Fruit fly (Drosophila melanogaster) whole organism, embryonic: ENCODE data around the gene spo.

Experiments used
- ATbp ChIP-seq: fragments of 200-800 bp; sonication (Bioruptor generic); optimal IDR thresholded peaks from 2 replicates; lab custom pipeline; 2017; ENCODE audit warnings: missing biosample characterization, mild to moderate bottlenecking, missing genetic modification characterization, missing genetic modification reagents
- Antp ChIP-seq: fragments of 200-800 bp; sonication (Bioruptor generic); optimal IDR thresholded peaks from 3 replicates; lab custom pipeline; 2016; ENCODE audit warnings: missing biosample characterization, missing genetic modification characterization
- BtbVII ChIP-seq: fragments of 200-800 bp; sonication (Bioruptor generic); optimal IDR thresholded peaks from 3 replicates; lab custom pipeline; 2017; ENCODE audit warnings: missing biosample characterization, mild to moderate bottlenecking, missing genetic modification characterization
- CG10267 ChIP-seq: fragments of 200-800 bp; sonication (Bioruptor generic); optimal IDR thresholded peaks from 2 replicates; lab custom pipeline; 2018; ENCODE audit warnings: missing biosample characterization, mild to moderate bottlenecking, missing genetic modification characterization, moderate library complexity
- CG11504 ChIP-seq: fragments of 200-800 bp; sonication (Bioruptor generic); optimal IDR thresholded peaks from 3 replicates; lab custom pipeline; 2019; ENCODE audit warnings: missing biosample characterization, mild to moderate bottlenecking, missing genetic modification characterization, moderate library complexity
- CG1233 ChIP-seq: fragments of 200-800 bp; sonication (Bioruptor generic); optimal IDR thresholded peaks from 4 replicates; lab custom pipeline; 2018; ENCODE audit warnings: missing biosample characterization, mild to moderate bottlenecking, missing genetic modification characterization
- CG12744 ChIP-seq: fragments of 200-800 bp; sonication (Bioruptor generic); optimal IDR thresholded peaks from 2 replicates; lab custom pipeline; 2016; ENCODE audit warnings: missing biosample characterization, missing genetic modification characterization
- CG15011 ChIP-seq: fragments of 200-800 bp; sonication (Bioruptor generic); optimal IDR thresholded peaks from 3 replicates; lab custom pipeline; 2018; ENCODE audit warnings: missing biosample characterization, mild to moderate bottlenecking, missing genetic modification characterization
- CG1602 ChIP-seq: fragments of 200-800 bp; sonication (Bioruptor generic); optimal IDR thresholded peaks from 3 replicates; lab custom pipeline; 2016; ENCODE audit warnings: missing biosample characterization, missing genetic modification characterization
- CG16815 ChIP-seq: fragments of 200-800 bp; sonication (Bioruptor generic); optimal IDR thresholded peaks from 3 replicates; lab custom pipeline; 2017; ENCODE audit warnings: missing biosample characterization, mild to moderate bottlenecking, missing genetic modification characterization
- CG17829 ChIP-seq: fragments of 200-800 bp; optimal IDR thresholded peaks from 2 replicates; lab custom pipeline; 2019; ENCODE audit warnings: missing biosample characterization, mild to moderate bottlenecking, missing genetic modification characterization, moderate library complexity
- CG18262 ChIP-seq: fragments of 200-800 bp; optimal IDR thresholded peaks from 3 replicates; lab custom pipeline; 2019; ENCODE audit warnings: missing biosample characterization, mild to moderate bottlenecking, missing genetic modification characterization, moderate library complexity
- CG18619 ChIP-seq: fragments of 200-800 bp; sonication (Bioruptor generic); optimal IDR thresholded peaks from 3 replicates; lab custom pipeline; 2017; ENCODE audit warnings: missing biosample characterization, mild to moderate bottlenecking, missing genetic modification characterization
- CG3065 ChIP-seq: fragments of 200-800 bp; sonication (Bioruptor generic); optimal IDR thresholded peaks from 2 replicates; lab custom pipeline; 2016; ENCODE audit warnings: missing biosample characterization, missing genetic modification characterization
- CG32772 ChIP-seq: fragments of 200-800 bp; sonication (Bioruptor generic); IDR thresholded peaks from 2 replicates; pipeline ENCODE4 v1.3.6; 2022; ENCODE audit warnings: missing biosample characterization, missing genetic modification characterization
- CG42726 ChIP-seq: fragments of 200-800 bp; sonication (Bioruptor generic); IDR thresholded peaks from 2 replicates; pipeline ENCODE4 v1.3.6; 2022; ENCODE audit warnings: missing biosample characterization, missing genetic modification characterization; ENCODE audit not compliant: partially characterized antibody
- CG4282 ChIP-seq: fragments of 200-800 bp; sonication (Bioruptor generic); optimal IDR thresholded peaks from 2 replicates; lab custom pipeline; 2016; ENCODE audit warnings: missing biosample characterization, missing genetic modification characterization
- CG7271 ChIP-seq: fragments of 200-800 bp; sonication (Bioruptor generic); optimal IDR thresholded peaks from 2 replicates; lab custom pipeline; 2018; ENCODE audit warnings: missing biosample characterization, mild to moderate bottlenecking, missing genetic modification characterization, moderate library complexity
- CG7987 ChIP-seq: fragments of 200-800 bp; sonication (Bioruptor generic); optimal IDR thresholded peaks from 2 replicates; lab custom pipeline; 2018; ENCODE audit warnings: missing biosample characterization, mild to moderate bottlenecking, missing genetic modification characterization, moderate library complexity
- CG8359 ChIP-seq: fragments of 200-800 bp; sonication (Bioruptor generic); optimal IDR thresholded peaks from 2 replicates; lab custom pipeline; 2017; ENCODE audit warnings: missing biosample characterization, mild to moderate bottlenecking, missing genetic modification characterization, borderline replicate concordance
- Dref ChIP-seq: fragments of 200-800 bp; sonication (Bioruptor generic); IDR thresholded peaks from 2 replicates; pipeline ENCODE4 v1.3.6; 2022; ENCODE audit warnings: missing biosample characterization, missing genetic modification characterization
- Gug ChIP-seq: fragments of 200-800 bp; sonication (Bioruptor generic); IDR thresholded peaks from 4 replicates; pipeline ENCODE4 v1.3.6; 2022; ENCODE audit warnings: missing biosample characterization, missing genetic modification characterization
- Lpt ChIP-seq: fragments of >200 bp; optimal IDR thresholded peaks from 2 replicates; lab custom pipeline; 2018; ENCODE audit warnings: missing biosample characterization, missing genetic modification characterization
- MESR4 ChIP-seq: fragments of 200-800 bp; sonication (Bioruptor generic); optimal IDR thresholded peaks from 2 replicates; lab custom pipeline; 2018; ENCODE audit warnings: missing biosample characterization, mild to moderate bottlenecking, missing genetic modification characterization, moderate library complexity
- NC2β ChIP-seq: fragments of 200-800 bp; sonication (Bioruptor generic); optimal IDR thresholded peaks from 2 replicates; lab custom pipeline; 2016; ENCODE audit warnings: missing biosample characterization, missing genetic modification characterization
- Nf-YB ChIP-seq: fragments of 200-800 bp; sonication (Bioruptor generic); optimal IDR thresholded peaks from 3 replicates; lab custom pipeline; 2019; ENCODE audit warnings: missing biosample characterization, mild to moderate bottlenecking, missing genetic modification characterization, moderate library complexity
- Oli ChIP-seq: fragments of 200-800 bp; sonication (Bioruptor generic); optimal IDR thresholded peaks from 2 replicates; lab custom pipeline; 2018; ENCODE audit warnings: missing biosample characterization, mild to moderate bottlenecking, missing genetic modification characterization, moderate library complexity
- ab ChIP-seq: fragments of 200-800 bp; sonication (Bioruptor generic); optimal IDR thresholded peaks from 2 replicates; lab custom pipeline; 2016; ENCODE audit warnings: missing biosample characterization, missing genetic modification characterization
- bab2 ChIP-seq: fragments of 200-800 bp; sonication (Bioruptor generic); optimal IDR thresholded peaks from 2 replicates; lab custom pipeline; 2016; ENCODE audit warnings: missing biosample characterization, missing genetic modification characterization
- cwo ChIP-seq: fragments of 200-800 bp; sonication (Bioruptor generic); optimal IDR thresholded peaks from 3 replicates; lab custom pipeline; 2017; ENCODE audit warnings: missing biosample characterization, missing genetic modification characterization, mild to moderate bottlenecking, moderate library complexity, missing genetic modification reagents
- fru ChIP-seq: fragments of >200 bp; optimal IDR thresholded peaks from 2 replicates; lab custom pipeline; 2017
- fu2 ChIP-seq: fragments of 200-800 bp; sonication (Bioruptor generic); optimal IDR thresholded peaks from 2 replicates; lab custom pipeline; 2016; ENCODE audit warnings: missing biosample characterization, missing genetic modification characterization
- gcm2 ChIP-seq: fragments of 200-800 bp; sonication (Bioruptor generic); optimal IDR thresholded peaks from 2 replicates; lab custom pipeline; 2016; ENCODE audit warnings: missing biosample characterization, missing genetic modification characterization
- insv ChIP-seq, 2 experiments: fragments of 200-800 bp; sonication (Bioruptor generic); optimal IDR thresholded peaks; 3 replicates each; lab custom pipeline; 2016 to 2018; ENCODE audit warnings: missing biosample characterization in 2 of 2, missing genetic modification characterization in 2 of 2
- jing ChIP-seq: fragments of 200-800 bp; sonication (Bioruptor generic); optimal IDR thresholded peaks from 2 replicates; lab custom pipeline; 2018; ENCODE audit warnings: missing biosample characterization, mild to moderate bottlenecking, missing genetic modification characterization
- mam ChIP-seq: fragments of 200-800 bp; sonication (Bioruptor generic); optimal IDR thresholded peaks from 3 replicates; lab custom pipeline; 2016; ENCODE audit warnings: missing biosample characterization, missing genetic modification characterization
- mld ChIP-seq: fragments of 200-800 bp; sonication (Bioruptor generic); IDR thresholded peaks from 3 replicates; pipeline ENCODE4 v1.3.6; 2022; ENCODE audit warnings: missing biosample characterization, missing genetic modification characterization; ENCODE audit not compliant: partially characterized antibody
- oc ChIP-seq: fragments of 200-800 bp; sonication (Bioruptor generic); optimal IDR thresholded peaks from 2 replicates; lab custom pipeline; 2018; ENCODE audit warnings: missing biosample characterization, mild to moderate bottlenecking, missing genetic modification characterization, moderate library complexity
- otp ChIP-seq: fragments of 200-800 bp; sonication (Bioruptor generic); IDR thresholded peaks from 3 replicates; pipeline ENCODE4, ENCODE4 v1.3.6; 2022; ENCODE audit warnings: missing biosample characterization, missing genetic modification characterization
- phol ChIP-seq: fragments of 200-800 bp; sonication (Bioruptor generic); optimal IDR thresholded peaks from 3 replicates; lab custom pipeline; 2018; ENCODE audit warnings: missing biosample characterization, mild to moderate bottlenecking, missing genetic modification characterization, moderate library complexity
- pnt ChIP-seq: fragments of 200-800 bp; sonication (Bioruptor generic); optimal IDR thresholded peaks from 3 replicates; lab custom pipeline; 2016; ENCODE audit warnings: missing biosample characterization, missing genetic modification characterization
- run ChIP-seq: fragments of 200-800 bp; sonication (Bioruptor generic); optimal IDR thresholded peaks from 3 replicates; lab custom pipeline; 2018; ENCODE audit warnings: missing biosample characterization, mild to moderate bottlenecking, missing genetic modification characterization
- sens-2 ChIP-seq: fragments of 200-800 bp; sonication (Bioruptor generic); IDR thresholded peaks from 2 replicates; pipeline ENCODE4 v1.3.6; 2022; ENCODE audit warnings: missing biosample characterization, missing genetic modification characterization
- slbo ChIP-seq: fragments of 200-800 bp; sonication (Bioruptor generic); IDR thresholded peaks from 2 replicates; pipeline ENCODE4 v1.3.6; 2022; ENCODE audit warnings: missing biosample characterization, missing genetic modification characterization
- so ChIP-seq: fragments of 200-800 bp; sonication (Bioruptor generic); IDR thresholded peaks from 3 replicates; pipeline ENCODE4 v1.3.6; 2022; ENCODE audit warnings: missing biosample characterization, missing genetic modification characterization
- sob ChIP-seq: fragments of 200-800 bp; sonication (Bioruptor generic); IDR thresholded peaks from 2 replicates; pipeline ENCODE4 v1.3.6; 2022; ENCODE audit warnings: missing biosample characterization, missing genetic modification characterization
- sqz ChIP-seq: fragments of 200-800 bp; sonication (Bioruptor generic); optimal IDR thresholded peaks from 3 replicates; lab custom pipeline; 2018; ENCODE audit warnings: missing biosample characterization, mild to moderate bottlenecking, missing genetic modification characterization
- stc ChIP-seq: fragments of 200-800 bp; sonication (Bioruptor generic); IDR thresholded peaks from 2 replicates; pipeline ENCODE4 v1.3.6; 2022; ENCODE audit warnings: missing biosample characterization, missing genetic modification characterization
- tx ChIP-seq: fragments of 200-800 bp; sonication (Bioruptor generic); optimal IDR thresholded peaks from 2 replicates; lab custom pipeline; 2016; ENCODE audit warnings: missing biosample characterization, missing genetic modification characterization
- wdn ChIP-seq: fragments of 200-800 bp; sonication (Bioruptor generic); IDR thresholded peaks from 2 replicates; pipeline ENCODE4 v1.3.6; 2022; ENCODE audit warnings: missing biosample characterization, missing genetic modification characterization

spo gene

DNA sequence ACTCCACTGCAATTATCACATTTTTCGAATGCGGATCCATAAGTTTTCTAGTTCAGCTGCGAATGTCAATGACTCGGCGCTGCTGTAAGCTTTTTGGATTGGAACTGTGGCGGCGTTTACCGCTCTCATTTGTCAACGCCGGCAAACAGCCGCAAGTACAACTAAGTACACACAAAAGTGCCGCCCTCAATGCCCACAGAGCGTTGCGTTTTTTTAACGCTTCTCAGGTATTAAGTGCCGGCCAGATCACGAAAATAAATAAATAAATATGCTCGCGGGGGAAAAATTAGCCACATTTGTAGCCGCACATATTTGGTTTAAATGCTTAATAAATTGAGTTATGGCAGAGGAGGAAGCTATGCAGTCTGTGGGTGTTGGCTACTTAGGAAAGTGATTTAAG lies 10.8 kb downstream of the spo start (continued):
- TF ChIP-seq CG42726 (GFP tag; lab: Robert Waterston, UW), result no peak
- TF ChIP-seq Antp (GFP tag; lab: Kevin White, UChicago), result no peak
- peak; percentile 7 for TF ChIP-seq sqz
- no peak for TF ChIP-seq CG4282 (GFP tag; lab: Kevin White, UChicago)
- TF ChIP-seq tx (GFP tag; lab: Kevin White, UChicago), result no peak
- no peak for TF ChIP-seq run
- TF ChIP-seq ATbp (GFP tag; lab: Kevin White, UChicago), result no peak
- no peak for TF ChIP-seq Dref (GFP tag; lab: Robert Waterston, UW)

DNA sequence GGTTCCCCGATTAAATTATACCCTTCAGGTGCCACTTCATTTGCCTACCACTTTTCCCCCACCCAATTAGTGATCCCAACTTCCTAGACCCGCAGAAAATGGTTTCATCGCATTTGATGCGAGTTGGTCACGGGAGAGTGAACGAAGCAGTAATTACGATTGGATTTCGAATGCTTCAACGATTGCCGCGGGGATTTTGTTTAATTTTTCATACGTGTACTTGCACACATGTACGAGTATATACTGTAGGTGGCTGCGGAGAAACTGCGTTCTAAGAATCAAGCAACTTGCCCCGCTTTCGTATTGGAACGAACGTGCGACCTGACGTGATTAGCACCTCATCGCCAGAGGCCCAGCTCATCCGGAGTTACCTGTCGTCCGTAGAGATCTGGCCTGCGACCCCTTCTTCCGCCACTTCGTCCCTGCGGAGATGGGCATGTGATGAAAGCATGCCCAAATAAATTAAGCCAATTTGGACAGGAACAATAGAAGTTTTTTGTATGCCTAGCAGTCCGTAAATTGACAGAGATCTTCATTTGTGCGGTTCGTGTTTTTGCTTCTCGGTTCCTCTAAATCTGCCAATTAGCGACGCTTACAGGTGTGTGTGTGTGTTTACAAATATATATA lies 11.8 kb downstream of the spo start:
- no peak for TF ChIP-seq jing (GFP tag; lab: Kevin White, UChicago)
- TF ChIP-seq stc (GFP tag; lab: Robert Waterston, UW), result no peak
- no peak for TF ChIP-seq CG1602 (GFP tag; lab: Kevin White, UChicago)
- no peak for TF ChIP-seq CG11504 (tag; lab: Kevin White, UChicago)
- no peak for TF ChIP-seq fu2 (GFP tag; lab: Kevin White, UChicago)
- no peak for TF ChIP-seq ab (GFP tag; lab: Kevin White, UChicago)
- peak; percentile 51 for TF ChIP-seq cwo (GFP tag; lab: Kevin White, UChicago)
- no peak for TF ChIP-seq MESR4 (GFP tag; lab: Kevin White, UChicago)
- no peak for TF ChIP-seq Oli (tag; lab: Kevin White, UChicago)
- TF ChIP-seq slbo (GFP tag; lab: Robert Waterston, UW), result 0 out of 2 replicates have a peak, but pooled peaks have one; percentile 12
- no peak for TF ChIP-seq bab2 (GFP tag; lab: Kevin White, UChicago)
- no peak for TF ChIP-seq Gug (GFP tag; lab: Robert Waterston, UW)
- no peak for TF ChIP-seq NC2β
- no peak for TF ChIP-seq phol
- no peak for TF ChIP-seq BtbVII
- no peak for TF ChIP-seq CG7271 (tag; lab: Kevin White, UChicago)
- no peak for TF ChIP-seq Lpt (GFP tag; lab: Kevin White, UChicago)
- TF ChIP-seq fru (lab: Kevin White, UChicago), result no peak
- no peak for TF ChIP-seq Nf-YB (GFP tag; lab: Kevin White, UChicago)
- TF ChIP-seq sob, result 0 out of 2 replicates have a peak, but pooled peaks have one; percentile 23
- TF ChIP-seq CG18619, result no peak
- no peak for TF ChIP-seq mam
- TF ChIP-seq otp (GFP tag; lab: Robert Waterston, UW), result peak; percentile 61; the same call in 2 of the 3 replicates
- no peak for TF ChIP-seq oc (tag; lab: Kevin White, UChicago)
- no peak for TF ChIP-seq insv (GFP tag; optimal IDR thresholded peaks at IDR 0.05; lab: Kevin White, UChicago)
- TF ChIP-seq gcm2 (GFP tag; lab: Kevin White, UChicago), result no peak
- no peak for TF ChIP-seq mld (GFP tag; lab: Robert Waterston, UW)
- no peak for TF ChIP-seq CG1233
- no peak for TF ChIP-seq pnt (GFP tag; lab: Kevin White, UChicago)
- no peak for TF ChIP-seq wdn (GFP tag; lab: Robert Waterston, UW)
- TF ChIP-seq CG7987 (GFP tag; lab: Kevin White, UChicago), result peak; percentile 2
- no peak for TF ChIP-seq CG18262 (tag; lab: Kevin White, UChicago)
- no peak for TF ChIP-seq CG17829
- TF ChIP-seq CG8359 (GFP tag; lab: Kevin White, UChicago), result no peak
- TF ChIP-seq CG3065 (GFP tag; lab: Kevin White, UChicago), result no peak
- no peak for TF ChIP-seq CG32772
- TF ChIP-seq CG15011, result no peak
- TF ChIP-seq CG10267 (tag; lab: Kevin White, UChicago), result no peak
- TF ChIP-seq sens-2 (GFP tag; lab: Robert Waterston, UW), result no peak
- TF ChIP-seq CG16815 (GFP tag; lab: Kevin White, UChicago), result no peak
- no peak for TF ChIP-seq so (GFP tag; lab: Robert Waterston, UW)
- no peak for TF ChIP-seq CG12744 (GFP tag; lab: Kevin White, UChicago)
